Fruit fly (Drosophila melanogaster): Measurements from ENCODE around the gene inaF-A.

Gene inaF-A

DNA sequence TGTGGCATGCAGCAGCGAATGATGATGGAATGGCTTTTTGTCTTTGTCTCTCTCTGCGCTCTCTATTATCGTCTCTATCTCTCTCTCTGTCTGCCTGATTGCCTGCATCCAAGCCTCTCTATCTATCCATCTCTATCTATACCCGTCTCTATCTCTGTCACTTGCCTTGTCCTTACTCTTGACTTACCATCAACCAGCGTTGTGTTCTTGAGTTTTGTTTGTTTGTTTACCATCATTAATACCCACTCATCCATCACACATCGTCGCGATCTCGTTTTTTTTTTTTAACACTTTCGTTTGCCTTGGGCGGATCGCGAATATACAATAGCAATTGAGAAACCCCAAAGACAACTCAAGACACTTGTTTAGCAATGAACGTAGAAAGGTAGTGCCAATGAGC lies 44.0 kb downstream of the inaF-A start:
- TF ChIP-seq Abd-B (GFP tag; optimal IDR thresholded peaks at IDR 0.05) (no peak), GATAd (GFP tag; optimal IDR thresholded peaks at IDR 0.05) (no peak), Hnf4 (GFP tag; optimal IDR thresholded peaks at IDR 0.05) (no peak), Hr78 (GFP tag; optimal IDR thresholded peaks at IDR 0.05) (no peak), dsf (GFP tag; optimal IDR thresholded peaks at IDR 0.05; ENCODE audit: borderline replicate concordance) (no peak), br (GFP tag; optimal IDR thresholded peaks at IDR 0.05) (no peak), Dfd (GFP tag; optimal IDR thresholded peaks at IDR 0.05) (no peak)

dm6 chrX:11687666-11688492 lies 45.8 kb downstream of the inaF-A start:
- TF ChIP-seq Rel (GFP tag; optimal IDR thresholded peaks at IDR 0.05) (no peak), Rel (tag; optimal IDR thresholded peaks at IDR 0.05) (peak; percentile 34), OdsH (GFP tag; optimal IDR thresholded peaks at IDR 0.05) (no peak)

dm6 chrX:11686675-11687074 lies 47.0 kb downstream of the inaF-A start:
- no peak for TF ChIP-seq Myc (optimal IDR thresholded peaks at IDR 0.05)

- peak; percentile 22 for TF ChIP-seq sage (GFP tag; optimal IDR thresholded peaks at IDR 0.05)
- no peak for TF ChIP-seq Rel (GFP tag; optimal IDR thresholded peaks at IDR 0.05)
- TF ChIP-seq Rel (tag; optimal IDR thresholded peaks at IDR 0.05), result no peak
- peak; percentile 70 for TF ChIP-seq ey (GFP tag; optimal IDR thresholded peaks at IDR 0.05)
- no peak for TF ChIP-seq CG32264 (GFP tag; optimal IDR thresholded peaks at IDR 0.05)
- TF ChIP-seq dl (GFP tag; optimal IDR thresholded peaks at IDR 0.05; ENCODE audit: insufficient read depth in 1 of 2, partially characterized antibody in 2 of 2), result peak; percentile 73 to 95
- no peak for TF ChIP-seq Dfd (GFP tag; optimal IDR thresholded peaks at IDR 0.05)
- TF ChIP-seq N (GFP tag; optimal IDR thresholded peaks at IDR 0.05), result no peak
- TF ChIP-seq Hnf4 (GFP tag; optimal IDR thresholded peaks at IDR 0.05), result peak; percentile 74
- TF ChIP-seq Abd-B (GFP tag; optimal IDR thresholded peaks at IDR 0.05), result no peak
- TF ChIP-seq Hr83 (GFP tag; optimal IDR thresholded peaks at IDR 0.05; ENCODE audit: poor library complexity, severe bottlenecking), result peak; percentile 64
- no peak for TF ChIP-seq jim (GFP tag; optimal IDR thresholded peaks at IDR 0.05)
- no peak for TF ChIP-seq Myc (optimal IDR thresholded peaks at IDR 0.05)
- peak; percentile 76 for TF ChIP-seq br (GFP tag; optimal IDR thresholded peaks at IDR 0.05)
- no peak for TF ChIP-seq GATAd (GFP tag; optimal IDR thresholded peaks at IDR 0.05)
- no peak for TF ChIP-seq tai (GFP tag; optimal IDR thresholded peaks at IDR 0.05)
- TF ChIP-seq h (GFP tag; optimal IDR thresholded peaks at IDR 0.05), result peak; percentile 87
- TF ChIP-seq Sp1 (GFP tag; optimal IDR thresholded peaks at IDR 0.05), result peak; percentile 83
- peak; percentile 15 for TF ChIP-seq Jra (GFP tag; optimal IDR thresholded peaks at IDR 0.05)
- TF ChIP-seq CG9705 (GFP tag; optimal IDR thresholded peaks at IDR 0.05), result no peak
- TF ChIP-seq woc (GFP tag; optimal IDR thresholded peaks at IDR 0.05), result peak; percentile 78
- TF ChIP-seq CrebA (GFP tag; optimal IDR thresholded peaks at IDR 0.05; ENCODE audit: borderline replicate concordance), result no peak
- TF ChIP-seq brk (GFP tag; optimal IDR thresholded peaks at IDR 0.05), result peak; percentile 36
- TF ChIP-seq dmrt93B (GFP tag; optimal IDR thresholded peaks at IDR 0.05), result peak; percentile 77
- TF ChIP-seq pan (optimal IDR thresholded peaks at IDR 0.05), result no peak
- TF ChIP-seq psq (GFP tag; optimal IDR thresholded peaks at IDR 0.05), result peak; percentile 93
- no peak for TF ChIP-seq Hr78 (GFP tag; optimal IDR thresholded peaks at IDR 0.05)
- TF ChIP-seq usp (GFP tag; optimal IDR thresholded peaks at IDR 0.05), result no peak
- TF ChIP-seq rgr (GFP tag; optimal IDR thresholded peaks at IDR 0.05), result peak; percentile 78
- no peak for TF ChIP-seq lola (GFP tag; optimal IDR thresholded peaks at IDR 0.05)
- peak; percentile 82 for TF ChIP-seq fru (GFP tag; optimal IDR thresholded peaks at IDR 0.05)
- TF ChIP-seq OdsH (GFP tag; optimal IDR thresholded peaks at IDR 0.05), result peak; percentile 82
- peak; percentile 95 for TF ChIP-seq Dif (GFP tag; optimal IDR thresholded peaks at IDR 0.05; ENCODE audit: partially characterized antibody)
- TF ChIP-seq Vsx2 (GFP tag; optimal IDR thresholded peaks at IDR 0.05; ENCODE audit: partially characterized antibody), result no peak
- no peak for TF ChIP-seq dsf (GFP tag; optimal IDR thresholded peaks at IDR 0.05; ENCODE audit: borderline replicate concordance)
- no peak for TF ChIP-seq sv (GFP tag; optimal IDR thresholded peaks at IDR 0.05)
- TF ChIP-seq HLH106 (tag; optimal IDR thresholded peaks at IDR 0.05), result peak; percentile 74
- TF ChIP-seq Mio (GFP tag; optimal IDR thresholded peaks at IDR 0.05), result no peak
- TF ChIP-seq foxo (GFP tag; optimal IDR thresholded peaks at IDR 0.05), result peak in 1 of 2 experiments; percentile 86
Observed at dm6 chrX:11685918-11686640, 47.6 kb downstream of the inaF-A start.

Measured in whole organism, wandering third instar larva.